Worm (Caenorhabditis elegans): ENCODE data around the gene syg-2.

syg-2 gene

ce11 chrX:14645392-14645791, 9.4 kb upstream of the syg-2 start, which contains the start of gene F54E4.4:
Gene F54E4.4, minus strand, starts transcription at chrX:14645492.
- TF ChIP-seq daf-12 (tag; optimal IDR thresholded peaks at IDR 0.05) (no peak), unc-62 (GFP tag; optimal IDR thresholded peaks at IDR 0.05 in 1 of 2) (peak in 1 of 2 experiments; percentile 13), unc-62 (tag; optimal IDR thresholded peaks at IDR 0.05) (no peak)

ce11 chrX:14649224-14649623, 5.5 kb upstream of the syg-2 start:
- TF ChIP-seq unc-39 (tag; optimal IDR thresholded peaks at IDR 0.05) (no peak), zip-11 (GFP tag; IDR thresholded peaks at IDR 0.05) (no peak), ctbp-1 (GFP tag; IDR thresholded peaks at IDR 0.05) (peak; percentile 29; the same call in 1 of the 2 replicates), lin-15B (tag; optimal IDR thresholded peaks at IDR 0.05) (no peak), rbr-2 (tag; optimal IDR thresholded peaks at IDR 0.05) (no peak), T20F7.1 (GFP tag; optimal IDR thresholded peaks at IDR 0.05) (no peak), lin-38 (GFP tag; IDR thresholded peaks at IDR 0.05) (no peak)

- TF ChIP-seq skn-1 (tag; optimal IDR thresholded peaks at IDR 0.05) (no peak), unc-62 (GFP tag; optimal IDR thresholded peaks at IDR 0.05 in 1 of 2) (peak in 1 of 2 experiments; percentile 8), unc-62 (tag; optimal IDR thresholded peaks at IDR 0.05) (no peak)
These were observed 2.7 kb upstream of the syg-2 start for ce11 chrX:14652058-14652457.

DNA sequence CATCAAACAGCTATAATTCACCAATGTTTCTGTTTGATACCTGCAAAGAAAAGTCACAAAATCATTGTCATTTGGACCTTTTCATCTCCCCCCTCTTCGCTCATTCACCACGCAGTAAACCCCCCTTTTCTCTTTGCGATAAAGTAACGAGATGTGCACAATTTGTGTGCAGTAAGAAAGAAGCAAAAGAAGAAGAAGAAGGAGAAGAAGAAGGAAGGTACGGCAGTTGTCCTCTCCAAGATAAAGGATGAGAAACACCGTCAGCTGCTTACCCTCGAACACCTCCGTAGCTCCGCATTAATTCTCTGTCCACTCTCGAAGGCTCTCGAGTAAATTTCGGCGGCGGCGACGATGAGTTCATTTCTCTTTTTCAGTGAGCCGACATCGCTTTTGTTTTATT, 1.3 kb upstream of the syg-2 start:
- TF ChIP-seq fkh-10 (GFP tag; optimal IDR thresholded peaks at IDR 0.05) (no peak), hlh-11 (tag; optimal IDR thresholded peaks at IDR 0.05) (peak; percentile 17), spr-3 (GFP tag; optimal IDR thresholded peaks at IDR 0.05) (no peak), aha-1 (tag) (peak; percentile 30), daf-16 (GFP tag; optimal IDR thresholded peaks at IDR 0.05) (peak in 1 of 2 experiments; percentile 25), daf-16 (tag; optimal IDR thresholded peaks at IDR 0.05) (no peak), nhr-11 (tag; optimal IDR thresholded peaks at IDR 0.05) (peak; percentile 45)

DNA sequence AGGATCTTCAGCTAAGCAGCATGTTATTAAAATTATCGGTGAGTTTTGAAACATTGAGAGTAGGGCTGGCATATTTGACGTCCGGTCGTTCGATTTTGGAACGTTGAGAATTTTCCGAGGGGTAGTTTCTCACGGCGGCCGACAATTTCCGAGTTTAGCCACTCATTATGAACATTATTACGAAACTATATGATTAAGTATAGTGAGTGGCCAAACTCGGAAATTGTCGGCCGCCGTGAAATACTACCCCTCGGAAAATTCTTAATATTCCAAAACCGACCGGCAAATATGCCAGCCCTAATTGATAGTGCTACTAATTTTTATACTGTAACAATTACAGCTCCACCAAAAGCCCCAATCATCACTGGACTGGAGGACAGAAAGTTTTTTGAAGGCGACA, 2.7 kb downstream of the syg-2 start:
- TF ChIP-seq nhr-77 (tag; optimal IDR thresholded peaks at IDR 0.05) (no peak), F26F4.8 (GFP tag; conservative IDR thresholded peaks at IDR 0.05) (no peak), snpc-1.2 (GFP tag; IDR thresholded peaks at IDR 0.05) (no peak), arid-1 (GFP tag; conservative IDR thresholded peaks at IDR 0.05) (no peak), unc-39 (tag; optimal IDR thresholded peaks at IDR 0.05) (no peak), tag-97 (GFP tag; IDR thresholded peaks at IDR 0.05) (no peak), dpl-1 (GFP tag; optimal IDR thresholded peaks at IDR 0.05) (no peak), gei-8 (GFP tag; optimal IDR thresholded peaks at IDR 0.05) (no peak), pha-4 (GFP tag; IDR thresholded peaks at IDR 0.05) (no peak), pha-4 (tag; optimal IDR thresholded peaks at IDR 0.05) (no peak), Y5F2A.4 (GFP tag; optimal IDR thresholded peaks at IDR 0.05) (no peak), nhr-42 (GFP tag; IDR thresholded peaks at IDR 0.05) (no peak), daf-8 (GFP tag; IDR thresholded peaks at IDR 0.05) (no peak), nhr-28 (tag; optimal IDR thresholded peaks at IDR 0.05) (no peak), dmd-9 (GFP tag; IDR thresholded peaks at IDR 0.05) (no peak)

DNA sequence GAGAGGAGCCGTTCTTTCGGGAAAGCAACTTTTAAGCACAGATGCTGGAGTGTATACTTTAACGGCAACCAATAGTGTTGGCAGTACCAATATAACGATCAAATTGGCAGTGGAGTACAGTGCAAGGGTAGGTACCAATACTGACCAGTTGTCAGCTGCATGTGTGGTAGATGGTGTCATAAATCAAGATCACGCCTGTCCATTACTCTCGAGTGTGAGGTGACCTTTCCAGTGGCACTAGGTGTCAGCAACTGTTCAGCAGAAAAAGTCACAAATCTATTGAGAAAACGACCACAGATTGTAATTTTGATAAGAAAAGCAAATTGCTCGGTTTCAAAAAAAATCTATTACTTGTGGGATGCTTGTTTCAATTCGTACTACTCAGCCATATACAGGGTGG, 4.7 kb downstream of the syg-2 start:
- TF ChIP-seq unc-62 (GFP tag; optimal IDR thresholded peaks at IDR 0.05 in 1 of 2) (no peak), unc-62 (tag; optimal IDR thresholded peaks at IDR 0.05) (no peak), Y48G9A.11 (GFP tag; IDR thresholded peaks at IDR 0.05) (no peak), unc-130 (GFP tag; optimal IDR thresholded peaks at IDR 0.05) (no peak), ceh-28 (tag; optimal IDR thresholded peaks at IDR 0.05) (no peak), nhr-41 (GFP tag; IDR thresholded peaks at IDR 0.05) (no peak), duxl-1 (tag; optimal IDR thresholded peaks at IDR 0.05; ENCODE audit: poor library complexity) (no peak), ztf-7 (tag; optimal IDR thresholded peaks at IDR 0.05) (no peak), snpc-4 (tag; optimal IDR thresholded peaks at IDR 0.05) (no peak), zfp-2 (tag; optimal IDR thresholded peaks at IDR 0.05) (no peak), jun-1 (tag; optimal IDR thresholded peaks at IDR 0.05) (no peak), dmd-6 (GFP tag; IDR thresholded peaks at IDR 0.05) (no peak), daf-19 (GFP tag; conservative IDR thresholded peaks at IDR 0.05) (no peak), fos-1 (tag; optimal IDR thresholded peaks at IDR 0.05) (no peak), nhr-42 (GFP tag; IDR thresholded peaks at IDR 0.05) (no peak), fkh-10 (GFP tag; optimal IDR thresholded peaks at IDR 0.05) (no peak), ceh-82 (tag; optimal IDR thresholded peaks at IDR 0.05) (no peak), nhr-237 (tag; optimal IDR thresholded peaks at IDR 0.05) (no peak)

All from whole organism, L4 larva.